Fruit fly (Drosophila melanogaster): ENCODE results near the gene CG7542.

The CG7542 gene

DNA sequence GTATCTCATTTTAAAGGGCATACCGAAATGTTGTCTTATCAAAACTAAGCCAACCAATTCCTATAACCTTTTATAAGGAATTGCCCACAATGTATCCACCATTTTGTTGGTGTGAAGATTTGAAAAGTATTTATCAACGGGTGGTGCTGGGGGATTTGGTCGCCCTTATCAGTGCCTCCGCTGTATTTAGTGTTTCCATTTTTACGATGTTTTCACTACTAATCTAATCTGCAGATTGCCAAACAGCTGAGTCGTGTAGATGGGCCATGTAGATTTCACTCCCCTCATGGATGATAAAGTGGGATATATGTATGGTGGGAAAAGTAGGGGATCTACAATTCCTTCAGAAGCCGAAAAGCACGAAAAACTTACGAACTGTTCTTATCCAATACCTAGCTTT lies 18.2 kb upstream of the CG7542 start (continued):
- TF ChIP-seq Fer1 (GFP tag; optimal IDR thresholded peaks at IDR 0.05), result peak; percentile 25
- TF ChIP-seq CG31388 (GFP tag; optimal IDR thresholded peaks at IDR 0.05), result no peak
- no peak for TF ChIP-seq CG14965 (GFP tag; optimal IDR thresholded peaks at IDR 0.05; ENCODE audit: borderline replicate concordance)
- TF ChIP-seq Fer3 (tag; optimal IDR thresholded peaks at IDR 0.05), result no peak
- TF ChIP-seq ato (GFP tag; IDR thresholded peaks at IDR 0.05; ENCODE audit: partially characterized antibody), result no peak
- TF ChIP-seq CG1603 (tag; optimal IDR thresholded peaks at IDR 0.05), result peak; percentile 11
- TF ChIP-seq pita (GFP tag; optimal IDR thresholded peaks at IDR 0.05), result no peak
- TF ChIP-seq Rx (GFP tag; IDR thresholded peaks at IDR 0.05), result no peak
- no peak for TF ChIP-seq Bgb (GFP tag; IDR thresholded peaks at IDR 0.05; ENCODE audit: partially characterized antibody)
- TF ChIP-seq ci (GFP tag; IDR thresholded peaks at IDR 0.05), result no peak; the same call in 2 of the 3 replicates
- no peak for TF ChIP-seq Asciz (GFP tag; optimal IDR thresholded peaks at IDR 0.05)
- TF ChIP-seq CG11093 (GFP tag; IDR thresholded peaks at IDR 0.05), result no peak
- no peak for TF ChIP-seq Dref (GFP tag; IDR thresholded peaks at IDR 0.05)
- TF ChIP-seq Xrp1 (GFP tag; IDR thresholded peaks at IDR 0.05), result no peak
- no peak for TF ChIP-seq kni (GFP tag; optimal IDR thresholded peaks at IDR 0.05)
- TF ChIP-seq lbe (GFP tag; optimal IDR thresholded peaks at IDR 0.05), result no peak
- TF ChIP-seq CG17829 (tag; optimal IDR thresholded peaks at IDR 0.05), result no peak
- TF ChIP-seq Lhr (GFP tag; optimal IDR thresholded peaks at IDR 0.05), result no peak
- no peak for TF ChIP-seq CG6689 (GFP tag; IDR thresholded peaks at IDR 0.05)
- TF ChIP-seq HmgD (GFP tag; optimal IDR thresholded peaks at IDR 0.05), result no peak
- TF ChIP-seq tll (GFP tag; optimal IDR thresholded peaks at IDR 0.05), result no peak
- no peak for TF ChIP-seq CG13775 (GFP tag; optimal IDR thresholded peaks at IDR 0.05)
- TF ChIP-seq CG17359 (tag; optimal IDR thresholded peaks at IDR 0.05), result no peak
- no peak for TF ChIP-seq CTCF (GFP tag; optimal IDR thresholded peaks at IDR 0.05)
- TF ChIP-seq stc (GFP tag; IDR thresholded peaks at IDR 0.05), result no peak
- TF ChIP-seq CG33557 (GFP tag; optimal IDR thresholded peaks at IDR 0.05), result no peak
- TF ChIP-seq esg (GFP tag; conservative IDR thresholded peaks at IDR 0.05), result no peak
- TF ChIP-seq CG16813 (GFP tag; IDR thresholded peaks at IDR 0.05; ENCODE audit: partially characterized antibody), result no peak
- no peak for TF ChIP-seq CoRest (tag; optimal IDR thresholded peaks at IDR 0.05)
- TF ChIP-seq toy (GFP tag; IDR thresholded peaks at IDR 0.05), result no peak
- TF ChIP-seq CG18262 (tag; optimal IDR thresholded peaks at IDR 0.05), result no peak
- TF ChIP-seq CG11456 (GFP tag; IDR thresholded peaks at IDR 0.05), result no peak
- TF ChIP-seq GATAe (GFP tag; conservative IDR thresholded peaks at IDR 0.05), result peak; percentile 80
- no peak for TF ChIP-seq CG32772 (GFP tag; IDR thresholded peaks at IDR 0.05)
- TF ChIP-seq cwo (GFP tag; optimal IDR thresholded peaks at IDR 0.05), result no peak
- TF ChIP-seq CG1233 (GFP tag; optimal IDR thresholded peaks at IDR 0.05), result no peak
- no peak for TF ChIP-seq insv (GFP tag; optimal IDR thresholded peaks at IDR 0.05)
- TF ChIP-seq CG4404 (GFP tag; IDR thresholded peaks at IDR 0.05), result no peak
- TF ChIP-seq CG1832 (GFP tag; optimal IDR thresholded peaks at IDR 0.05), result no peak
- TF ChIP-seq CG4328 (GFP tag; optimal IDR thresholded peaks at IDR 0.05), result peak; percentile 32
- peak; percentile 15 for TF ChIP-seq CG17385 (GFP tag; optimal IDR thresholded peaks at IDR 0.05)

- peak; percentile 5 for TF ChIP-seq kni (GFP tag; optimal IDR thresholded peaks at IDR 0.05)
- no peak for TF ChIP-seq sr (GFP tag; IDR thresholded peaks at IDR 0.05)
- no peak for TF ChIP-seq Mes4 (GFP tag; optimal IDR thresholded peaks at IDR 0.05)
- no peak for TF ChIP-seq twi (tag; optimal IDR thresholded peaks at IDR 0.05)
- peak; percentile 48 for TF ChIP-seq CG13424 (tag; optimal IDR thresholded peaks at IDR 0.05)
- TF ChIP-seq maf-S (GFP tag; optimal IDR thresholded peaks at IDR 0.05), result peak; percentile 18
- no peak for TF ChIP-seq pan (optimal IDR thresholded peaks at IDR 0.05)
- TF ChIP-seq pan (GFP tag; optimal IDR thresholded peaks at IDR 0.05 in 1 of 2, IDR thresholded peaks at IDR 0.05 in 1 of 2), result peak in 1 of 2 experiments; percentile 67
- peak; percentile 54 for TF ChIP-seq phol (tag; optimal IDR thresholded peaks at IDR 0.05)
- peak; percentile 58 for TF ChIP-seq dmrt99B (tag; optimal IDR thresholded peaks at IDR 0.05)
- peak; percentile 26 for TF ChIP-seq CG17385 (GFP tag; optimal IDR thresholded peaks at IDR 0.05)
- TF ChIP-seq run (tag; optimal IDR thresholded peaks at IDR 0.05), result no peak
- TF ChIP-seq Hmr (GFP tag; optimal IDR thresholded peaks at IDR 0.05), result peak; percentile 23
- TF ChIP-seq Stat92E (GFP tag; optimal IDR thresholded peaks at IDR 0.05), result no peak
Measured at dm6 chr3L:17532197-17532596, 17.4 kb upstream of the CG7542 start.

All from whole organism, embryonic.